Worm (Caenorhabditis elegans): ENCODE results near the gene D2007.2.

DNA sequence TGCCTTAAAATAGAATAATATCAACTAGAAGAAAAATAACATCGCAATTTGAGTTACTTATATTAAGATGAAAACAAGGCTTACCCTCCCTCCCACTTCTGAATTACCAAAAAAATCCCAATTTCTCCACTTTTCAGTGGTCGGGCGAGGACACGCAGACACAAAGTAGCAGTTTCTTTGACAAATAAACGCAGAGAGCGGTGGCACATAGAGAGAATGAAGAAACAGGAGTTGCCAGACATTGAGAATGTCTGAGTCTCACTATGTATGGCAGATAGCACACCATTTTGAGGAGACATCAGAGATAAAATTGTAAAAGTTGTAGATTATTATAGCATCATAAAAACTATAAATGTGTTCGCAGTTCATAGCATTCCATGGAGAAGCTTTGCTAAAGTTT, 23.5 kb upstream of the D2007.2 start:
- TF ChIP-seq ref-1 (GFP tag; conservative IDR thresholded peaks at IDR 0.05) = no peak
- TF ChIP-seq ztf-23 (GFP tag; IDR thresholded peaks at IDR 0.05) = no peak
- peak; percentile 55; the same call in 1 of the 2 replicates for TF ChIP-seq ztf-29 (GFP tag; IDR thresholded peaks at IDR 0.05)
